Worm (Caenorhabditis elegans) whole organism, late embryonic: ENCODE measurements around the gene F02C12.2.

ENCODE experiments used
- C08G9.2 ChIP-seq: sonication (generic microtip); optimal IDR thresholded peaks from 2 replicates; lab custom pipeline; 2016; ENCODE audit warnings: mild to moderate bottlenecking, missing genetic modification characterization, moderate library complexity, missing compliant biosample characterization
- C38D4.7 ChIP-seq: fragments of 200-800 bp; sonication (Bioruptor generic); optimal IDR thresholded peaks from 2 replicates; lab custom pipeline; 2018; ENCODE audit warnings: mild to moderate bottlenecking, missing genetic modification characterization, moderate library complexity, missing compliant biosample characterization
- K02D7.2 ChIP-seq: sonication (generic microtip); optimal IDR thresholded peaks from 2 replicates; lab custom pipeline; 2017; ENCODE audit warnings: mild to moderate bottlenecking, missing genetic modification characterization, missing compliant biosample characterization
- K09A11.1 ChIP-seq: sonication (generic microtip); optimal IDR thresholded peaks from 2 replicates; lab custom pipeline; 2017; ENCODE audit warnings: antibody characterized with exemption, mild to moderate bottlenecking, missing genetic modification characterization, missing compliant biosample characterization; ENCODE audit not compliant: insufficient read depth
- ama-1 ChIP-seq: fragments of 150-350 bp; optimal IDR thresholded peaks from 2 replicates; lab custom pipeline; 2014
- ceh-14 ChIP-seq: sonication (generic microtip); optimal IDR thresholded peaks from 2 replicates; lab custom pipeline; 2016; ENCODE audit warnings: missing genotype, missing genetic modification characterization, missing compliant biosample characterization
- ceh-18 ChIP-seq: sonication (generic microtip); optimal IDR thresholded peaks from 2 replicates; lab custom pipeline; 2016; ENCODE audit warnings: missing genetic modification characterization, missing compliant biosample characterization
- ceh-19 ChIP-seq: fragments of 200-800 bp; sonication (Bioruptor generic); optimal IDR thresholded peaks from 2 replicates; lab custom pipeline; 2018; ENCODE audit warnings: mild to moderate bottlenecking, missing genetic modification characterization, missing compliant biosample characterization
- ceh-2 ChIP-seq: sonication (generic microtip); optimal IDR thresholded peaks from 2 replicates; lab custom pipeline; 2016; ENCODE audit warnings: missing genotype, missing genetic modification characterization, missing compliant biosample characterization
- ceh-22 ChIP-seq: sonication (generic microtip); optimal IDR thresholded peaks from 2 replicates; lab custom pipeline; 2017; ENCODE audit warnings: missing biosample characterization, missing genetic modification characterization
- ceh-30 ChIP-seq: fragments of 150-350 bp; optimal IDR thresholded peaks from 2 replicates; lab custom pipeline; 2014; ENCODE audit warnings: missing biosample characterization, missing genetic modification characterization
- ceh-31 ChIP-seq: sonication (generic microtip); optimal IDR thresholded peaks from 2 replicates; lab custom pipeline; 2016; ENCODE audit warnings: missing genetic modification characterization, missing compliant biosample characterization
- ceh-34 ChIP-seq: sonication (generic microtip); optimal IDR thresholded peaks from 2 replicates; lab custom pipeline; 2016; ENCODE audit warnings: mild to moderate bottlenecking, missing genetic modification characterization, missing compliant biosample characterization
- ceh-45 ChIP-seq: fragments of 200-800 bp; sonication (Bioruptor generic); IDR thresholded peaks from 2 replicates; pipeline ENCODE4 v1.3.6; 2022; ENCODE audit warnings: missing genetic modification reagents, missing genetic modification characterization, missing compliant biosample characterization
- ceh-6 ChIP-seq: fragments of 200-800 bp; sonication (Bioruptor generic); optimal IDR thresholded peaks from 2 replicates; lab custom pipeline; 2018; ENCODE audit warnings: mild to moderate bottlenecking, missing genetic modification characterization, missing compliant biosample characterization
- dmd-4 ChIP-seq: sonication (generic microtip); optimal IDR thresholded peaks from 2 replicates; lab custom pipeline; 2016; ENCODE audit warnings: borderline replicate concordance, missing genetic modification characterization, missing compliant biosample characterization
- dve-1 ChIP-seq: sonication (generic microtip); optimal IDR thresholded peaks from 2 replicates; lab custom pipeline; 2017; ENCODE audit warnings: antibody characterized with exemption, mild to moderate bottlenecking, missing genetic modification characterization, missing compliant biosample characterization
- elt-2 ChIP-seq: sonication (generic microtip); optimal IDR thresholded peaks from 2 replicates; lab custom pipeline; 2016; ENCODE audit warnings: missing genetic modification reagents, missing genetic modification characterization, missing compliant biosample characterization
- ets-4 ChIP-seq: sonication (generic microtip); optimal IDR thresholded peaks from 2 replicates; lab custom pipeline; 2016; ENCODE audit warnings: missing genetic modification characterization, missing compliant biosample characterization
- eyg-1 ChIP-seq: sonication (generic microtip); optimal IDR thresholded peaks from 2 replicates; lab custom pipeline; 2016; ENCODE audit warnings: missing genotype, missing genetic modification characterization, missing compliant biosample characterization
- fax-1 ChIP-seq: sonication (generic microtip); optimal IDR thresholded peaks from 2 replicates; lab custom pipeline; 2016; ENCODE audit warnings: missing genotype, missing genetic modification characterization, missing compliant biosample characterization
- fkh-10 ChIP-seq: fragments of 150-350 bp; optimal IDR thresholded peaks from 2 replicates; lab custom pipeline; 2014; ENCODE audit warnings: missing biosample characterization, missing genetic modification reagents, missing genetic modification characterization
- hlh-15 ChIP-seq: sonication (generic microtip); optimal IDR thresholded peaks from 2 replicates; lab custom pipeline; 2016; ENCODE audit warnings: missing genetic modification characterization, missing compliant biosample characterization
- hlh-8 ChIP-seq: sonication (generic microtip); optimal IDR thresholded peaks from 2 replicates; lab custom pipeline; 2016; ENCODE audit warnings: missing genotype, missing genetic modification characterization, missing compliant biosample characterization
- lim-6 ChIP-seq: sonication (generic microtip); optimal IDR thresholded peaks from 2 replicates; lab custom pipeline; 2016; ENCODE audit warnings: missing genetic modification characterization, missing compliant biosample characterization
- lin-11 ChIP-seq: fragments of 200-800 bp; sonication (Bioruptor generic); optimal IDR thresholded peaks from 2 replicates; lab custom pipeline; 2018; ENCODE audit warnings: mild to moderate bottlenecking, missing genetic modification characterization, missing compliant biosample characterization
- nfya-1 ChIP-seq: sonication (generic microtip); optimal IDR thresholded peaks from 2 replicates; lab custom pipeline; 2017; ENCODE audit warnings: missing genetic modification characterization, mild to moderate bottlenecking, missing compliant biosample characterization, antibody characterized with exemption, moderate library complexity
- nhr-11 ChIP-seq: fragments of 150-350 bp; optimal IDR thresholded peaks from 2 replicates; lab custom pipeline; 2014; ENCODE audit warnings: missing biosample characterization, missing genetic modification characterization
- nhr-232 ChIP-seq: sonication (generic microtip); optimal IDR thresholded peaks from 2 replicates; lab custom pipeline; 2016; ENCODE audit warnings: missing genetic modification characterization, missing compliant biosample characterization
- pat-9 ChIP-seq: fragments of 200-800 bp; sonication (Bioruptor generic); optimal IDR thresholded peaks from 2 replicates; lab custom pipeline; 2018; ENCODE audit warnings: mild to moderate bottlenecking, missing genetic modification characterization, moderate library complexity, missing compliant biosample characterization
- pha-2 ChIP-seq: sonication (generic microtip); optimal IDR thresholded peaks from 2 replicates; lab custom pipeline; 2017; ENCODE audit warnings: mild to moderate bottlenecking, missing genetic modification characterization, missing compliant biosample characterization
- pros-1 ChIP-seq: fragments of 150-350 bp; optimal IDR thresholded peaks from 2 replicates; lab custom pipeline; 2014; ENCODE audit warnings: missing biosample characterization, missing genetic modification reagents, missing genetic modification characterization
- rnt-1 ChIP-seq: sonication (generic microtip); optimal IDR thresholded peaks from 2 replicates; lab custom pipeline; 2016; ENCODE audit warnings: missing genetic modification characterization, missing compliant biosample characterization
- sox-2 ChIP-seq: fragments of 200-800 bp; sonication (Bioruptor generic); IDR thresholded peaks from 2 replicates; pipeline ENCODE4 v1.3.6; 2022; ENCODE audit warnings: missing genetic modification reagents, missing genetic modification characterization, missing compliant biosample characterization
- sox-4 ChIP-seq: sonication (generic microtip); optimal IDR thresholded peaks from 2 replicates; lab custom pipeline; 2017; ENCODE audit warnings: mild to moderate bottlenecking, missing genetic modification characterization, inconsistent platforms, missing compliant biosample characterization
- tbx-2 ChIP-seq: sonication (generic microtip); optimal IDR thresholded peaks from 2 replicates; lab custom pipeline; 2016; ENCODE audit warnings: missing genetic modification characterization, missing compliant biosample characterization
- tbx-7 ChIP-seq: sonication (generic microtip); optimal IDR thresholded peaks from 2 replicates; lab custom pipeline; 2016; ENCODE audit warnings: missing genotype, missing genetic modification characterization, missing compliant biosample characterization
- ttx-3 ChIP-seq: sonication (generic microtip); optimal IDR thresholded peaks from 2 replicates; lab custom pipeline; 2016; ENCODE audit warnings: missing genetic modification reagents, missing genetic modification characterization, missing compliant biosample characterization
- zip-5 ChIP-seq: sonication (generic microtip); optimal IDR thresholded peaks from 2 replicates; lab custom pipeline; 2016; ENCODE audit warnings: missing genetic modification characterization, missing compliant biosample characterization
- ztf-16 ChIP-seq: sonication (generic microtip); optimal IDR thresholded peaks from 2 replicates; lab custom pipeline; 2017; ENCODE audit warnings: missing genetic modification characterization, missing compliant biosample characterization

F02C12.2 gene

DNA sequence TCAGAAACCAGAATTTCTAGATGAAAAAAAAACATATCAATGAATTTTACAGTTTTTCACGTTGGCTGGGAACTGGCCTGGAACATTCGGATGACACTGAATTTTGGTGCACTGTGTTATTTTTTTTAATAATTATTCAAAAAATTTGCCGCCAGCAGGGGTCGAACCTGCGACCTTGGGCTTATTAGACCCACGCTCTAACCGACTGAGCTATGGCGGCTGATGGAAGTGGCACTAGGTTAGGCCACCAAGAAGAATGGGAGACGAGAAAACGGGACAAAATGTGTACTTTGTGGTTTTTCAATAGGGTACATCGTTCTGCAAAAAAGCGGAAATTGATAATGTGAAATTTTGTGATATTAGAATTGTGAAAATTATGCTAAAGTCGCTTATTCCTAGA lies 15.9 kb upstream of the F02C12.2 start (continued):
- TF ChIP-seq ceh-6 (GFP tag; lab: Kevin White, UChicago): peak; percentile 46
- TF ChIP-seq C38D4.7 (GFP tag; lab: Kevin White, UChicago): peak; percentile 12
- TF ChIP-seq lim-6 (tag; lab: Kevin White, UChicago): no peak
- TF ChIP-seq tbx-7 (tag; lab: Kevin White, UChicago): no peak
- peak; percentile 32 for TF ChIP-seq pha-2
- no peak for TF ChIP-seq hlh-8 (tag; lab: Kevin White, UChicago)
- TF ChIP-seq ttx-3 (tag; lab: Kevin White, UChicago): peak; percentile 52
- TF ChIP-seq nhr-11 (tag; lab: Kevin White, UChicago): no peak
- no peak for TF ChIP-seq fax-1 (tag; lab: Kevin White, UChicago)
- TF ChIP-seq elt-2 (tag; lab: Kevin White, UChicago): peak; percentile 43
- peak; percentile 32 for TF ChIP-seq lin-11 (tag; lab: Kevin White, UChicago)
- no peak for TF ChIP-seq ama-1
- TF ChIP-seq ets-4 (tag; lab: Kevin White, UChicago): no peak
- TF ChIP-seq ceh-45 (GFP tag; lab: Robert Waterston, UW): no peak
- TF ChIP-seq ztf-16: no peak
- no peak for TF ChIP-seq C08G9.2 (tag; lab: Kevin White, UChicago)

DNA sequence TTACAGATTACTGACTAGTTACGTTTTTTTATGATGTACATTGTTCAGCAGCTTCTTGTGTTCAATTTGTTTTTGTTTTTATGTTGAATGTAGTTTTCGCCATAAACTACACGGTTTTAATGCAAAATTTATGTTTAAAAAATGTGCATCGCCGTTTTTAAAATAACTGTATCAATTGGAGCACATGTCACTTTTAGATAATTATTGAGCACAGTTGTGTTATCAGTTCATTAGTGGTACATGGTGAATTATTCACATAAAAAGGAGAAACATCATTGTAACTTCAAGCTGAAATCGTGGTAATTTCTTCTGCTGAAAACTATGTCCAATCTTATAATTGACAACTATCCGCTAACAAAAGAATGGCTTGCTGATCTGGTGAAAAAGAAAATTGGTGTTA lies 13.2 kb upstream of the F02C12.2 start:
- TF ChIP-seq dmd-4 (tag; lab: Kevin White, UChicago) (no peak), K09A11.1 (tag; lab: Kevin White, UChicago) (no peak), K02D7.2 (tag; lab: Kevin White, UChicago) (no peak), nfya-1 (tag; lab: Kevin White, UChicago) (no peak), fkh-10 (no peak), ceh-30 (tag; lab: Kevin White, UChicago) (no peak)

DNA sequence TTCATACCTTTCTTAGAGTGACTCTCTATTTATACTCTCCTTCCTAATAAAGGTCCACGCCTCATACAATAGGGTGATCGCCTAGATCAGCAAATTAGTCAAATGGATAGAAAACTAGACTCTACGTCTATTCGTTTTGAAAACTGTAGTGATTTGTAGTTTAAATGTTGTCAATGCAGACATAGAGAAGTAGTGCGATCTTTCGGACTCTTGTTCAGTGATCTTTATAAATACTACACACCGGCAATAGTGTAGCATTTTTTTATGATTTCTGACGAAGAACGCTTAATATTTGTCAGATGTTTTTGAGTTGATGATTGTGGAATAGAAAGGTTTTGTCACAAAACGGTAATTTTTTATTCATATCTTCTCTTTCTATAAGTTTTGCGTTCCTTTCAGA lies 12.2 kb upstream of the F02C12.2 start:
- TF ChIP-seq ceh-14 (tag; lab: Kevin White, UChicago) (no peak), pat-9 (tag; lab: Kevin White, UChicago) (no peak), pha-2 (no peak), ceh-2 (tag; lab: Kevin White, UChicago) (no peak), ceh-18 (no peak), ama-1 (no peak), ceh-19 (GFP tag; lab: Kevin White, UChicago) (no peak), dve-1 (tag; lab: Kevin White, UChicago) (no peak), pros-1 (no peak), tbx-2 (tag; lab: Kevin White, UChicago) (no peak), ceh-6 (GFP tag; lab: Kevin White, UChicago) (no peak), eyg-1 (no peak), lin-11 (tag; lab: Kevin White, UChicago) (no peak), lim-6 (tag; lab: Kevin White, UChicago) (no peak), ceh-34 (tag; lab: Kevin White, UChicago) (no peak)

DNA sequence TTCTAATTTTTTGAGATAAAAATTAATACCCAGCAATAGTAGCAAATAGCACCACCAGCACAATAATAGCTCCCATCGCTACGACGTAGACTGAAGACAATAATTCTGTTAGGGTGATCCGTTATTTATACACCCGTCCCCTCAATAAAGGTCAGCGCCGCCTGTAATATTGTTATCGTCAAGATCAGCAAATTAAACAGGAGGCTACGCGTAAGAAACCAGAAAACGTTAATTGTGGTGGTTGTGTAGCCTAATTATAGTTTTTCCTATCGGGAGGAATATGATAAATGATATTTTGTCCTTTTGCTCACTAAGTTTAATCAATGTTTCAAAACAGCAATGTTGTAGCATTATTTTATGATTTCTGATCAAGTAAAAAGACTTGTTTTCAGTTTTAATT lies 10.4 kb upstream of the F02C12.2 start, which contains the start of the genes cyp-13B1 and C29F7.1:
Gene cyp-13B1 (minus strand): TSS at position 101 of the 400 bp plus-strand sequence.
Gene C29F7.1 (plus strand): TSS at position 394 of the 400 bp plus-strand sequence.
- TF ChIP-seq rnt-1 (tag; lab: Kevin White, UChicago) (peak; percentile 15), fkh-10 (no peak), zip-5 (tag; lab: Kevin White, UChicago) (no peak), ceh-18 (no peak), C08G9.2 (tag; lab: Kevin White, UChicago) (no peak), tbx-7 (tag; lab: Kevin White, UChicago) (no peak)

DNA sequence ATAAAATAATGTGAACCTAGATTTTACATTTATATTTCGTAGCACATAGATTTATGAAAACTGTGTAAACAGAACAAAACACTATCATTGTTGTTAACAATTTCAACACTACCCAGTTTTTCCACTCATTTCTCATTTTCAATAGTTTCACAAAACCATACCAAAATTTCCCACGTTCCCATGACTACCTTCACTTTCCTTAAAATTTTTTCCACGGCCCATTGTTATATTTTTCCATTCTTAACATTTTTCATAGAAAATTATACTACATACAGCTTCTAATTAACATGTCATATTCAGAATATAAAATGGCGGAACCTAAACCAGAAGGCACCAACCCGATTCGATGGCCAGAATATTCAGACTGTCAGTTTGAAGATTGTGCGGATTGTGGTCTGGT lies 2.7 kb upstream of the F02C12.2 start, which contains the start of gene F02C12.1:
Gene F02C12.1 (plus strand): TSS at position 301 of the 400 bp plus-strand sequence.
- TF ChIP-seq ceh-19 (GFP tag; lab: Kevin White, UChicago) (no peak), ceh-31 (tag; lab: Kevin White, UChicago) (no peak), fkh-10 (no peak), nhr-232 (no peak), nfya-1 (tag; lab: Kevin White, UChicago) (no peak), ztf-16 (no peak), tbx-7 (tag; lab: Kevin White, UChicago) (no peak), zip-5 (tag; lab: Kevin White, UChicago) (no peak), sox-2 (no peak), dve-1 (tag; lab: Kevin White, UChicago) (no peak), sox-4 (tag; lab: Kevin White, UChicago) (no peak), ceh-45 (GFP tag; lab: Robert Waterston, UW) (no peak), hlh-8 (tag; lab: Kevin White, UChicago) (no peak), ceh-14 (tag; lab: Kevin White, UChicago) (no peak), hlh-15 (tag; lab: Kevin White, UChicago) (no peak), ceh-22 (no peak)
